Worm (Caenorhabditis elegans): ENCODE data around the gene C03G5.14.

DNA sequence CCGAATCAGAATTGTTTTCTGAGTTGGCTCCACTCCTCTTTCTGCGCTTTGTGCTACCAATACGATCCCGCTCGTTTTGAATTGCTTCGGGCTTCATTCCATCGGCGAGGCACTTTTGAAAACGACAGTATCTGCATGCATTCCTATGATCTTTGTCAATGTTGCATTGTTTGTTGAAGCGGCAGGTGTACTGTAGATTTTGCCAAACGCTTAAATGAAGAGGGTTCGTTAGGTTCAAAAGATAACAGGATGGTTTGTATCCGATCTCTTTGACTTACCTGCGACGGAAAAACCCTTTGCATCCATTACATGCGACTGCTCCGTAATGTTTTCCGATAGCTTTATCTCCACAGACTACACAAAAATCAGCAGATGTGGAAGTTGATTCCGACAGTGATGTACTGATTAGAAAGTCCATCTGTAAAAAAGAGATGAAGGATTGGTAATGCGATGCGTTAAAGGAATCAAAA, 45.9 kb upstream of the C03G5.14 start, which contains the start of gene nhr-14:
- TF ChIP-seq him-1 (tag; optimal IDR thresholded peaks at IDR 0.05) (no peak), W03F9.2 (tag; optimal IDR thresholded peaks at IDR 0.05) (no peak), dao-5 (tag; optimal IDR thresholded peaks at IDR 0.05) (no peak)

Data from whole organism, L4/young adult.